Worm (Caenorhabditis elegans): ENCODE data around the gene nlp-11.

DNA sequence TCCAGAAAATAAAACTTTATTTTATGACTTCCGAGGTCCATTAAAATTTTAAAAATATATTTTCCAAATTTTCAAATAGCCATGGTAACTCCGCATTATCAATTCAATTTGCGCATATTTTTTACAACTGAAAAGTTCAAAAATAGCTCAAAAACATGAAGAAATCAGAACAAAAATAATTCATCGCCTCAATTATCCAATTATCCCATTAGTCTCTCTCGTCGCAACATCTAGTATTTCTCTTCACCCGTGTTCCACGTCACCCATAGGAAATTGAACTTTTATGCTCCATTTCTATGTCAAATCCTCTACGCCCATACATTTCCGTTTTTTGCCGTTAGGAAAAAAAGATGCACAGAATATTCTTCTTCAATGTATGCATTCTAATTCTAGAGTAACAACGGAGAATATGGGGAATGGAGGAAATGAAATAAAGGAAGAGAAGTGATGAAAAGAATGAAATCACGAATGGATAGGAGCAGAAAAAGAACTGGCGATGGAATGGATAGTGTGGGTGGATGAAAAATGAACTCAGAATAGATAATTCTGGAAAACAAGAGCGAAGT is 1.6 kb downstream of the nlp-11 start:
- TF ChIP-seq pha-4 (tag; optimal IDR thresholded peaks at IDR 0.05): no peak
- TF ChIP-seq nhr-237 (tag; optimal IDR thresholded peaks at IDR 0.05): no peak
- TF ChIP-seq snpc-4 (tag; optimal IDR thresholded peaks at IDR 0.05): no peak

Measured in whole organism, mixed stage, embryonic.